Worm (Caenorhabditis elegans) whole organism, late embryonic: ENCODE data around the gene C47E12.13.

Source experiments
- ceh-9 ChIP-seq: sonication (generic microtip); optimal IDR thresholded peaks from 2 replicates; lab custom pipeline; 2016; ENCODE audit warnings: mild to moderate bottlenecking, missing genetic modification characterization, inconsistent platforms, missing compliant biosample characterization
- dmd-4 ChIP-seq: sonication (generic microtip); optimal IDR thresholded peaks from 2 replicates; lab custom pipeline; 2016; ENCODE audit warnings: borderline replicate concordance, missing genetic modification characterization, missing compliant biosample characterization
- elt-2 ChIP-seq: sonication (generic microtip); optimal IDR thresholded peaks from 2 replicates; lab custom pipeline; 2016; ENCODE audit warnings: missing genetic modification reagents, missing genetic modification characterization, missing compliant biosample characterization
- fkh-10 ChIP-seq: fragments of 150-350 bp; optimal IDR thresholded peaks from 2 replicates; lab custom pipeline; 2014; ENCODE audit warnings: missing biosample characterization, missing genetic modification reagents, missing genetic modification characterization
- fkh-6 ChIP-seq: sonication (generic microtip); optimal IDR thresholded peaks from 2 replicates; lab custom pipeline; 2016; ENCODE audit warnings: missing genetic modification characterization, missing compliant biosample characterization
- pha-4 ChIP-seq: fragments of 150-350 bp; optimal IDR thresholded peaks from 2 replicates; lab custom pipeline; 2018; ENCODE audit warnings: missing biosample characterization, missing genetic modification reagents, missing genetic modification characterization

- no peak for TF ChIP-seq fkh-6 (tag; lab: Kevin White, UChicago)
- no peak for TF ChIP-seq elt-2
- TF ChIP-seq ceh-9 (tag; lab: Kevin White, UChicago), result no peak
- TF ChIP-seq dmd-4, result no peak
- TF ChIP-seq pha-4 (tag; lab: Kevin White, UChicago), result no peak
- TF ChIP-seq fkh-10 (GFP tag; lab: Kevin White, UChicago), result no peak
These were observed 10.3 kb upstream of the C47E12.13 start, which contains the start of gene ent-7 for ce11 chrIV:10016977-10017376.
